Worm (Caenorhabditis elegans) whole organism, L1 larva: ENCODE results near the gene ttr-59.

ENCODE experiments used
- C04F5.9 ChIP-seq: sonication (generic microtip); optimal IDR thresholded peaks from 2 replicates; lab custom pipeline; 2016; ENCODE audit warnings: missing genetic modification characterization, missing compliant biosample characterization
- C16A3.4 ChIP-seq: fragments of 150-350 bp; optimal IDR thresholded peaks from 2 replicates; lab custom pipeline; 2014; ENCODE audit warnings: missing biosample characterization, missing genetic modification characterization
- C34B4.2 ChIP-seq: sonication (generic microtip); optimal IDR thresholded peaks from 2 replicates; lab custom pipeline; 2017; ENCODE audit warnings: mild to moderate bottlenecking, missing genetic modification characterization, missing compliant biosample characterization
- F16B12.6 ChIP-seq: fragments of 150-350 bp; optimal IDR thresholded peaks from 2 replicates; lab custom pipeline; 2014; ENCODE audit warnings: missing biosample characterization, missing genetic modification characterization
- Y116A8C.19 ChIP-seq: sonication (generic microtip); optimal IDR thresholded peaks from 2 replicates; lab custom pipeline; 2016; ENCODE audit warnings: missing compliant biosample characterization, missing genetic modification characterization, borderline replicate concordance
- ama-1 ChIP-seq: fragments of 150-350 bp; optimal IDR thresholded peaks from 2 replicates; lab custom pipeline; 2014
- blmp-1 ChIP-seq: fragments of 150-350 bp; optimal IDR thresholded peaks from 2 replicates; lab custom pipeline; 2014; ENCODE audit warnings: missing biosample characterization, missing genetic modification characterization
- ceh-8 ChIP-seq: fragments of 200-800 bp; sonication (Bioruptor generic); optimal IDR thresholded peaks from 2 replicates; lab custom pipeline; 2018; ENCODE audit warnings: mild to moderate bottlenecking, missing genetic modification characterization, moderate library complexity, missing compliant biosample characterization
- ceh-82 ChIP-seq, 3 experiments: fragments of 150-350 bp in 1 of 3; sonication (generic microtip) in 2 of 3; optimal IDR thresholded peaks; 2 replicates each; lab custom pipeline; 2014 to 2017; ENCODE audit warnings: missing biosample characterization in 3 of 3, missing genetic modification characterization in 3 of 3
- ceh-88 ChIP-seq: fragments of 200-800 bp; sonication (Bioruptor generic); IDR thresholded peaks from 2 replicates; pipeline ENCODE4 v1.3.6; 2022; ENCODE audit warnings: missing genetic modification characterization, missing compliant biosample characterization
- ces-1 ChIP-seq: fragments of 150-350 bp; optimal IDR thresholded peaks from 2 replicates; lab custom pipeline; 2014; ENCODE audit warnings: missing biosample characterization, missing genetic modification reagents, missing genetic modification characterization
- dpl-1 ChIP-seq, 3 experiments: fragments of 150-350 bp in 2 of 3; sonication (generic microtip) in 1 of 3; optimal IDR thresholded peaks; 2 replicates each; lab custom pipeline; 2014 to 2017; ENCODE audit warnings: missing biosample characterization in 3 of 3, missing genetic modification characterization in 3 of 3, missing genetic modification reagents in 3 of 3
- dsc-1 ChIP-seq: sonication (generic microtip); optimal IDR thresholded peaks from 2 replicates; lab custom pipeline; 2016; ENCODE audit warnings: mild to moderate bottlenecking, missing genetic modification characterization, missing compliant biosample characterization
- egl-13 ChIP-seq: sonication (generic microtip); optimal IDR thresholded peaks from 2 replicates; lab custom pipeline; 2016; ENCODE audit warnings: missing genotype, missing genetic modification reagents, missing genetic modification characterization, missing compliant biosample characterization
- egl-27 ChIP-seq, 2 experiments: fragments of 150-350 bp in 1 of 2; sonication (generic microtip); optimal IDR thresholded peaks; 3 replicates each; lab custom pipeline; 2017 to 2018; ENCODE audit warnings: missing biosample characterization in 2 of 2, missing genetic modification characterization in 2 of 2, missing genetic modification reagents in 2 of 2
- elt-3 ChIP-seq, 6 experiments: fragments of 150-350 bp in 1 of 6; sonication (generic microtip); optimal IDR thresholded peaks; 2 replicates each; lab custom pipeline; 2017 to 2018; ENCODE audit warnings: missing biosample characterization in 6 of 6, missing genetic modification characterization in 6 of 6, inconsistent platforms in 1 of 6
- ets-5 ChIP-seq: fragments of 200-800 bp; sonication (Bioruptor generic); IDR thresholded peaks from 2 replicates; pipeline ENCODE4 v1.3.6; 2022; ENCODE audit warnings: missing genetic modification characterization, missing compliant biosample characterization
- fkh-4 ChIP-seq: sonication (generic microtip); optimal IDR thresholded peaks from 2 replicates; lab custom pipeline; 2016; ENCODE audit warnings: missing compliant biosample characterization, missing genetic modification characterization, borderline replicate concordance
- fkh-8 ChIP-seq: sonication (generic microtip); optimal IDR thresholded peaks from 2 replicates; lab custom pipeline; 2016; ENCODE audit warnings: mild to moderate bottlenecking, missing genetic modification characterization, missing compliant biosample characterization
- fos-1 ChIP-seq: fragments of 150-350 bp; optimal IDR thresholded peaks from 2 replicates; lab custom pipeline; 2014; ENCODE audit warnings: missing biosample characterization, missing genetic modification characterization
- hlh-17 ChIP-seq: fragments of 200-800 bp; sonication (Bioruptor generic); optimal IDR thresholded peaks from 2 replicates; lab custom pipeline; 2018; ENCODE audit warnings: missing genetic modification characterization, mild to moderate bottlenecking, missing compliant biosample characterization, moderate library complexity, borderline replicate concordance
- hlh-4 ChIP-seq: sonication (generic microtip); optimal IDR thresholded peaks from 2 replicates; lab custom pipeline; 2016; ENCODE audit warnings: mild to moderate bottlenecking, missing genetic modification characterization, missing compliant biosample characterization
- hpl-2 ChIP-seq: fragments of 150-350 bp; optimal IDR thresholded peaks from 2 replicates; lab custom pipeline; 2014; ENCODE audit warnings: missing biosample characterization, missing genetic modification reagents, missing genetic modification characterization
- irx-1 ChIP-seq: sonication (generic microtip); optimal IDR thresholded peaks from 2 replicates; lab custom pipeline; 2016; ENCODE audit warnings: missing genetic modification characterization, missing compliant biosample characterization
- jun-1 ChIP-seq: fragments of 150-350 bp; optimal IDR thresholded peaks from 2 replicates; lab custom pipeline; 2014; ENCODE audit warnings: missing biosample characterization, missing genetic modification reagents, missing genetic modification characterization
- lin-13 ChIP-seq: fragments of 150-350 bp; optimal IDR thresholded peaks from 2 replicates; lab custom pipeline; 2014; ENCODE audit warnings: missing biosample characterization, missing genetic modification reagents, missing genetic modification characterization
- lin-14 ChIP-seq: fragments of 200-800 bp; sonication (Bioruptor generic); optimal IDR thresholded peaks from 2 replicates; lab custom pipeline; 2018; ENCODE audit warnings: mild to moderate bottlenecking, missing genetic modification characterization, moderate library complexity, missing compliant biosample characterization
- lin-39 ChIP-seq: fragments of 150-350 bp; optimal IDR thresholded peaks from 2 replicates; lab custom pipeline; 2014; ENCODE audit warnings: missing biosample characterization, missing genetic modification reagents, missing genetic modification characterization
- lsy-2 ChIP-seq, 2 experiments: fragments of 150-350 bp; optimal IDR thresholded peaks; 2 replicates each; lab custom pipeline; 2014; ENCODE audit warnings: missing biosample characterization in 2 of 2, missing genetic modification characterization in 2 of 2
- mab-9 ChIP-seq: fragments of 200-800 bp; sonication (Bioruptor generic); IDR thresholded peaks from 2 replicates; pipeline ENCODE4 v1.3.6; 2022; ENCODE audit warnings: missing genetic modification reagents, missing genetic modification characterization, missing compliant biosample characterization
- mdl-1 ChIP-seq, 2 experiments: fragments of 150-350 bp; optimal IDR thresholded peaks; 2 replicates each; lab custom pipeline; 2014 to 2017; ENCODE audit warnings: missing biosample characterization in 2 of 2, missing genetic modification characterization in 2 of 2, inconsistent platforms in 1 of 2
- mef-2 ChIP-seq: fragments of 150-350 bp; optimal IDR thresholded peaks from 2 replicates; lab custom pipeline; 2014; ENCODE audit warnings: missing biosample characterization, missing genetic modification characterization
- mep-1 ChIP-seq: fragments of 150-350 bp; optimal IDR thresholded peaks from 2 replicates; lab custom pipeline; 2014; ENCODE audit warnings: missing biosample characterization, missing genetic modification characterization
- nhr-11 ChIP-seq: fragments of 150-350 bp; optimal IDR thresholded peaks from 2 replicates; lab custom pipeline; 2014; ENCODE audit warnings: missing biosample characterization, missing genetic modification characterization
- nhr-19 ChIP-seq: fragments of 200-800 bp; sonication (Bioruptor generic); conservative IDR thresholded peaks from 2 replicates; pipeline ENCODE4 v1.3.6; 2022; ENCODE audit warnings: missing genetic modification characterization, missing compliant biosample characterization
- nhr-20 ChIP-seq: sonication (generic microtip); optimal IDR thresholded peaks from 2 replicates; lab custom pipeline; 2016; ENCODE audit warnings: mild to moderate bottlenecking, missing genetic modification characterization, missing compliant biosample characterization
- nhr-28 ChIP-seq: fragments of 150-350 bp; optimal IDR thresholded peaks from 2 replicates; lab custom pipeline; 2014; ENCODE audit warnings: missing biosample characterization, missing genetic modification characterization
- nhr-47 ChIP-seq: sonication (generic microtip); optimal IDR thresholded peaks from 2 replicates; lab custom pipeline; 2016; ENCODE audit warnings: mild to moderate bottlenecking, missing genetic modification characterization, moderate library complexity, missing compliant biosample characterization
- nhr-76 ChIP-seq: sonication (generic microtip); optimal IDR thresholded peaks from 2 replicates; lab custom pipeline; 2017; ENCODE audit warnings: missing biosample characterization, missing genetic modification characterization
- nhr-85 ChIP-seq: sonication (generic microtip); peaks from one replicate; lab custom pipeline; 2016; ENCODE audit warnings: missing genetic modification characterization, inconsistent platforms, missing compliant biosample characterization
- nhr-90 ChIP-seq: sonication (generic microtip); optimal IDR thresholded peaks from 2 replicates; lab custom pipeline; 2016; ENCODE audit warnings: mild to moderate bottlenecking, missing genetic modification characterization, missing compliant biosample characterization; ENCODE audit not compliant: poor library complexity
- pag-3 ChIP-seq: sonication (generic microtip); optimal IDR thresholded peaks from 2 replicates; lab custom pipeline; 2017; ENCODE audit warnings: missing genetic modification characterization, mild to moderate bottlenecking, missing compliant biosample characterization, antibody characterized with exemption, borderline replicate concordance; ENCODE audit not compliant: insufficient read depth
- pqm-1 ChIP-seq: sonication (generic microtip); optimal IDR thresholded peaks from 3 replicates; lab custom pipeline; 2017; ENCODE audit warnings: missing biosample characterization, missing genetic modification characterization
- skn-1 ChIP-seq: fragments of 150-350 bp; optimal IDR thresholded peaks from 2 replicates; lab custom pipeline; 2014; ENCODE audit warnings: missing biosample characterization, missing genetic modification characterization
- snpc-4 ChIP-seq: fragments of 150-350 bp; optimal IDR thresholded peaks from 2 replicates; lab custom pipeline; 2014; ENCODE audit warnings: missing biosample characterization, missing genetic modification characterization
- snu-23 ChIP-seq: sonication (generic microtip); optimal IDR thresholded peaks from 2 replicates; lab custom pipeline; 2016; ENCODE audit warnings: missing genetic modification characterization, missing compliant biosample characterization
- sox-4 ChIP-seq: sonication (generic microtip); optimal IDR thresholded peaks from 2 replicates; lab custom pipeline; 2016; ENCODE audit warnings: missing genetic modification characterization, missing compliant biosample characterization
- sup-37 ChIP-seq: fragments of 200-800 bp; sonication (Bioruptor generic); optimal IDR thresholded peaks from 2 replicates; lab custom pipeline; 2018; ENCODE audit warnings: mild to moderate bottlenecking, missing genetic modification characterization, missing compliant biosample characterization
- swsn-7 ChIP-seq: sonication (generic microtip); optimal IDR thresholded peaks from 2 replicates; lab custom pipeline; 2016; ENCODE audit warnings: missing genetic modification characterization, missing compliant biosample characterization
- unc-30 ChIP-seq: sonication (generic microtip); optimal IDR thresholded peaks from 2 replicates; lab custom pipeline; 2017; ENCODE audit warnings: missing biosample characterization, missing genetic modification characterization
- unc-86 ChIP-seq: sonication (generic microtip); optimal IDR thresholded peaks from 2 replicates; lab custom pipeline; 2016; ENCODE audit warnings: missing genetic modification characterization, missing compliant biosample characterization
- unc-98 ChIP-seq: fragments of 200-800 bp; sonication (Bioruptor generic); IDR thresholded peaks from 2 replicates; pipeline ENCODE4 v1.3.6; 2022; ENCODE audit warnings: missing genetic modification characterization, missing compliant biosample characterization
- zag-1 ChIP-seq: fragments of 150-350 bp; optimal IDR thresholded peaks from 2 replicates; lab custom pipeline; 2014; ENCODE audit warnings: missing biosample characterization, missing genetic modification characterization

Gene ttr-59

ce11 chrX:7334302-7334724, 4.7 kb downstream of the ttr-59 start, which contains the start of gene epg-7 (continued):
- TF ChIP-seq mab-9 (GFP tag; lab: Robert Waterston, UW) (peak; percentile 88), fkh-4 (tag; lab: Kevin White, UChicago) (peak; percentile 71), lin-14 (peak; percentile 99), egl-13 (tag; lab: Kevin White, UChicago) (peak; percentile 95), hlh-4 (tag; lab: Kevin White, UChicago) (no peak), C04F5.9 (tag; lab: Kevin White, UChicago) (peak; percentile 72), nhr-47 (peak; percentile 97), unc-98 (GFP tag; lab: Robert Waterston, UW) (peak; percentile 31; the same call in 1 of the 2 replicates), nhr-20 (peak; percentile 98), zag-1 (tag; lab: Kevin White, UChicago) (peak; percentile 90), hlh-17 (GFP tag; lab: Kevin White, UChicago) (no peak), nhr-76 (no peak), F16B12.6 (tag; lab: Kevin White, UChicago) (peak; percentile 94), skn-1 (tag; lab: Kevin White, UChicago) (peak; percentile 50), Y116A8C.19 (tag; lab: Kevin White, UChicago) (no peak), nhr-90 (tag; lab: Kevin White, UChicago) (peak; percentile 95), swsn-7 (peak; percentile 98), egl-27 (tag; optimal IDR thresholded peaks at IDR 0.05; lab: Kevin White, UChicago) (peak; percentile 42 to 46), nhr-28 (tag; lab: Kevin White, UChicago) (no peak), sox-4 (tag; lab: Kevin White, UChicago) (peak; percentile 86), unc-30 (no peak), mef-2 (tag; lab: Kevin White, UChicago) (peak; percentile 73), sup-37 (GFP tag; lab: Kevin White, UChicago) (peak; percentile 88), mdl-1 (tag; optimal IDR thresholded peaks at IDR 0.05; lab: Kevin White, UChicago) (peak; percentile 93 to 98), fos-1 (peak; percentile 86), pag-3 (tag; lab: Kevin White, UChicago) (no peak), nhr-11 (peak; percentile 71), dpl-1 (GFP tag; optimal IDR thresholded peaks at IDR 0.05; lab: Kevin White, UChicago) (peak; percentile 65 to 76 (median 71)), elt-3 (tag; optimal IDR thresholded peaks at IDR 0.05; lab: Kevin White, UChicago) (peak in 3 of 6 experiments; percentile 7 to 88 (median 86)), unc-86 (tag; lab: Kevin White, UChicago) (peak; percentile 94), C16A3.4 (tag; lab: Kevin White, UChicago) (peak; percentile 93), lsy-2 (tag; optimal IDR thresholded peaks at IDR 0.05; lab: Kevin White, UChicago) (peak; percentile 89 to 93), fkh-8 (tag; lab: Kevin White, UChicago) (peak; percentile 98), ceh-8 (GFP tag; lab: Kevin White, UChicago) (peak; percentile 95), nhr-19 (peak; percentile 95), blmp-1 (tag; lab: Kevin White, UChicago) (peak; percentile 59), jun-1 (peak; percentile 95), ama-1 (lab: Kevin White, UChicago) (peak; percentile 80), lin-39 (tag; lab: Kevin White, UChicago) (peak; percentile 87), mep-1 (tag; lab: Kevin White, UChicago) (peak; percentile 95), nhr-85 (tag; lab: Kevin White, UChicago) (peak; percentile 99), pqm-1 (tag; lab: Kevin White, UChicago) (no peak), dsc-1 (peak; percentile 99), hpl-2 (GFP tag; lab: Kevin White, UChicago) (peak; percentile 51), ceh-82 (tag; optimal IDR thresholded peaks at IDR 0.05; lab: Kevin White, UChicago) (peak; percentile 77 to 91 (median 88)), ets-5 (GFP tag; lab: Robert Waterston, UW) (no peak), irx-1 (tag; lab: Kevin White, UChicago) (peak; percentile 95), ceh-88 (peak; percentile 87), snpc-4 (tag; lab: Kevin White, UChicago) (peak; percentile 65), lin-13 (GFP tag; lab: Kevin White, UChicago) (peak; percentile 94), ces-1 (GFP tag; lab: Kevin White, UChicago) (no peak), snu-23 (GFP tag; lab: Kevin White, UChicago) (peak; percentile 99), C34B4.2 (no peak)
